Fruit fly (Drosophila melanogaster): ENCODE results near the gene CG31115.

Gene CG31115

dm6 chr3R:25054451-25055188 lies 17.9 kb downstream of the CG31115 start, which contains the start of gene CG31109 (continued):
- TF ChIP-seq corto (GFP tag; optimal IDR thresholded peaks at IDR 0.05) (no peak), tin (GFP tag; optimal IDR thresholded peaks at IDR 0.05) (peak; percentile 35), wdn (GFP tag; IDR thresholded peaks at IDR 0.05) (no peak), ftz-f1 (GFP tag; optimal IDR thresholded peaks at IDR 0.05) (no peak), sug (tag; optimal IDR thresholded peaks at IDR 0.05) (peak; percentile 55), Atf6 (GFP tag; IDR thresholded peaks at IDR 0.05) (no peak), eyg (GFP tag; optimal IDR thresholded peaks at IDR 0.05) (no peak), tup (GFP tag; optimal IDR thresholded peaks at IDR 0.05) (no peak), CG3847 (GFP tag; IDR thresholded peaks at IDR 0.05) (peak; percentile 37; the same call in 1 of the 2 replicates), CG9727 (GFP tag; optimal IDR thresholded peaks at IDR 0.05) (peak; percentile 2), CG30431 (GFP tag; optimal IDR thresholded peaks at IDR 0.05) (no peak), gsb (GFP tag; IDR thresholded peaks at IDR 0.05) (no peak), Fer3 (tag; optimal IDR thresholded peaks at IDR 0.05) (peak; percentile 10), ems (GFP tag; optimal IDR thresholded peaks at IDR 0.05) (no peak), CG15601 (tag; optimal IDR thresholded peaks at IDR 0.05) (peak; percentile 36), schlank (tag; optimal IDR thresholded peaks at IDR 0.05) (no peak), CG2116 (GFP tag; optimal IDR thresholded peaks at IDR 0.05) (peak; percentile 99), Nf-YA (GFP tag; IDR thresholded peaks at IDR 0.05) (no peak), Ada2b (GFP tag; IDR thresholded peaks at IDR 0.05) (no peak), CG11504 (tag; optimal IDR thresholded peaks at IDR 0.05) (no peak), CG8478 (optimal IDR thresholded peaks at IDR 0.05) (no peak), kah (GFP tag; optimal IDR thresholded peaks at IDR 0.05) (no peak), C15 (GFP tag; IDR thresholded peaks at IDR 0.05) (no peak), CG11398 (GFP tag; optimal IDR thresholded peaks at IDR 0.05) (no peak), CG9609 (GFP tag; optimal IDR thresholded peaks at IDR 0.05) (no peak), CG17385 (GFP tag; optimal IDR thresholded peaks at IDR 0.05) (no peak), hb (GFP tag; IDR thresholded peaks at IDR 0.05; ENCODE audit: partially characterized antibody) (no peak), Ravus (GFP tag; IDR thresholded peaks at IDR 0.05) (no peak), NC2α (GFP tag; optimal IDR thresholded peaks at IDR 0.05) (no peak), CG14014 (GFP tag; IDR thresholded peaks at IDR 0.05) (peak; percentile 37; the same call in 1 of the 2 replicates), Max (GFP tag; optimal IDR thresholded peaks at IDR 0.05) (no peak), sna (GFP tag; IDR thresholded peaks at IDR 0.05; ENCODE audit: partially characterized antibody) (peak; percentile 39; the same call in 1 of the 2 replicates), odd (GFP tag; optimal IDR thresholded peaks at IDR 0.05) (no peak), her (GFP tag; optimal IDR thresholded peaks at IDR 0.05) (no peak), luna (GFP tag; optimal IDR thresholded peaks at IDR 0.05) (no peak), sim (GFP tag; IDR thresholded peaks at IDR 0.05) (no peak), amos (GFP tag; IDR thresholded peaks at IDR 0.05; ENCODE audit: partially characterized antibody) (peak; percentile 63; the same call in 1 of the 2 replicates), Asciz (GFP tag; optimal IDR thresholded peaks at IDR 0.05) (no peak), Dbx (GFP tag; IDR thresholded peaks at IDR 0.05) (0 out of 3 replicates have a peak, but pooled peaks have one; percentile 42), NfI (GFP tag; optimal IDR thresholded peaks at IDR 0.05) (no peak), lilli (GFP tag; optimal IDR thresholded peaks at IDR 0.05) (peak; percentile 60), zen2 (GFP tag; IDR thresholded peaks at IDR 0.05; ENCODE audit: partially characterized antibody) (no peak), CG8281 (tag; optimal IDR thresholded peaks at IDR 0.05) (no peak), Xbp1 (GFP tag; optimal IDR thresholded peaks at IDR 0.05) (peak; percentile 20), chm (GFP tag; IDR thresholded peaks at IDR 0.05) (no peak), repo (GFP tag; optimal IDR thresholded peaks at IDR 0.05) (no peak), CG11560 (tag; IDR thresholded peaks at IDR 0.05) (no peak), mam (GFP tag; optimal IDR thresholded peaks at IDR 0.05) (peak; percentile 43), lov (optimal IDR thresholded peaks at IDR 0.05) (no peak), lov (GFP tag; IDR thresholded peaks at IDR 0.05) (no peak), CG16863 (GFP tag; optimal IDR thresholded peaks at IDR 0.05) (no peak)
